Fruit fly (Drosophila melanogaster): ENCODE data around the gene CG14011.

- TF ChIP-seq Myc (optimal IDR thresholded peaks at IDR 0.05) (no peak), psq (GFP tag; optimal IDR thresholded peaks at IDR 0.05) (no peak), CG32264 (GFP tag; optimal IDR thresholded peaks at IDR 0.05) (no peak), brk (GFP tag; optimal IDR thresholded peaks at IDR 0.05) (no peak)
Observed at dm6 chr2L:5539034-5539433, 41.9 kb downstream of the CG14011 start, which contains the start of gene CG14015.
